Worm (Caenorhabditis elegans) whole organism, mixed stage, embryonic: ENCODE results near the gene ufd-1.

ENCODE experiments used
- ces-1 ChIP-seq: fragments of 150-350 bp; optimal IDR thresholded peaks from 2 replicates; lab custom pipeline; 2014; ENCODE audit warnings: missing biosample characterization, missing genetic modification reagents, missing genetic modification characterization
- lin-13 ChIP-seq: fragments of 150-350 bp; optimal IDR thresholded peaks from 2 replicates; lab custom pipeline; 2014; ENCODE audit warnings: missing biosample characterization, missing genetic modification characterization
- nhr-237 ChIP-seq: fragments of 150-350 bp; optimal IDR thresholded peaks from 2 replicates; lab custom pipeline; 2014; ENCODE audit warnings: missing biosample characterization, missing genetic modification characterization
- unc-39 ChIP-seq: fragments of 150-350 bp; optimal IDR thresholded peaks from 2 replicates; lab custom pipeline; 2014; ENCODE audit warnings: missing biosample characterization, missing genetic modification characterization

DNA sequence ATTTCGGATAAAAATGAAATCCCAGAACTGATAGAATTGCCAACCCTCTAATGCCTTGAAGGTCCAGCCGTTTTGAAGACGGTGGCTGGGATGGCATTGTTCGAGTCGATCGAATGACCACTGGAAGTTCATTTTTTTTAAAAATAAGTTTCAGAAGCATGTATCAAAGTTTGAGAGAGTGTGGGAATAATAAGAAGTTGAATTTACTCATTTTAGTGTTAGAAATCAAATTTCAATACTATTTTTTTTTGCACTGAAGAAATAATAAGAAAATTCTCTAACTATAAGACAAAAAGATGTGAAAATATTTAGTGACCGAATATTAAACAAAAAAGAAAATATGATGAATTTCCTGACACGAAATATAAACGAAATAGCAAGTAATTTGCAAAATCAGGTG, 29.5 kb downstream of the ufd-1 start, which contains the start of gene oac-59:
- TF ChIP-seq ces-1 (GFP tag; lab: Kevin White, UChicago) (no peak), nhr-237 (tag; lab: Kevin White, UChicago) (no peak), lin-13 (tag; lab: Kevin White, UChicago) (no peak), unc-39 (tag; lab: Kevin White, UChicago) (no peak)
